Worm (Caenorhabditis elegans) whole organism, L4 larva: Measurements from ENCODE around the gene str-129.

Experiments
- F10B5.3 ChIP-seq: sonication (generic microtip); optimal IDR thresholded peaks from 2 replicates; lab custom pipeline; 2016; ENCODE audit warnings: mild to moderate bottlenecking, missing genetic modification characterization, missing compliant biosample characterization
- F49E8.2 ChIP-seq: sonication (generic microtip); optimal IDR thresholded peaks from 2 replicates; lab custom pipeline; 2016; ENCODE audit warnings: missing compliant biosample characterization, mild to moderate bottlenecking, missing genetic modification characterization, borderline replicate concordance
- R02D3.7 ChIP-seq: fragments of 150-350 bp; sonication (generic microtip); optimal IDR thresholded peaks from 3 replicates; lab custom pipeline; 2014; ENCODE audit warnings: missing biosample characterization, missing genetic modification characterization
- Y5F2A.4 ChIP-seq: fragments of 200-800 bp; sonication (Bioruptor generic); optimal IDR thresholded peaks from 2 replicates; lab custom pipeline; 2018; ENCODE audit warnings: mild to moderate bottlenecking, missing genetic modification characterization, missing compliant biosample characterization
- ZK337.2 ChIP-seq: fragments of 200-800 bp; sonication (Bioruptor generic); IDR thresholded peaks from 2 replicates; pipeline ENCODE4 v1.3.6; 2022; ENCODE audit warnings: missing genetic modification reagents, missing genetic modification characterization, missing compliant biosample characterization
- aha-1 ChIP-seq: fragments of 150-350 bp; peaks from one replicate; lab custom pipeline; 2014; ENCODE audit warnings: missing biosample characterization, missing genetic modification characterization
- ama-1 ChIP-seq: fragments of 150-350 bp; optimal IDR thresholded peaks from 2 replicates; lab custom pipeline; 2014; ENCODE audit warnings: inconsistent platforms, mixed read lengths
- ceh-82 ChIP-seq: sonication (generic microtip); optimal IDR thresholded peaks from 2 replicates; lab custom pipeline; 2017; ENCODE audit warnings: missing biosample characterization, missing genetic modification characterization
- ctbp-1 ChIP-seq: fragments of 200-800 bp; sonication (Bioruptor generic); IDR thresholded peaks from 2 replicates; pipeline ENCODE4 v1.3.6; 2022; ENCODE audit warnings: missing genetic modification reagents, missing genetic modification characterization, missing compliant biosample characterization
- fos-1 ChIP-seq: fragments of 150-350 bp; optimal IDR thresholded peaks from 2 replicates; lab custom pipeline; 2014; ENCODE audit warnings: missing biosample characterization, missing genetic modification characterization
- hlh-30 ChIP-seq: sonication (generic microtip); optimal IDR thresholded peaks from 2 replicates; lab custom pipeline; 2017; ENCODE audit warnings: antibody characterized with exemption, mild to moderate bottlenecking, missing genetic modification characterization, missing compliant biosample characterization; ENCODE audit not compliant: insufficient read depth
- hmg-1.1 ChIP-seq: fragments of 200-800 bp; sonication (Bioruptor generic); IDR thresholded peaks from 2 replicates; pipeline ENCODE4 v1.3.6; 2022; ENCODE audit warnings: missing genetic modification reagents, missing genetic modification characterization, missing compliant biosample characterization
- jun-1 ChIP-seq: fragments of 150-350 bp; optimal IDR thresholded peaks from 2 replicates; lab custom pipeline; 2014; ENCODE audit warnings: missing biosample characterization, missing genetic modification reagents, missing genetic modification characterization
- lin-29 ChIP-seq: fragments of 200-800 bp; sonication (Bioruptor generic); IDR thresholded peaks from 2 replicates; pipeline ENCODE4 v1.3.6; 2022; ENCODE audit warnings: missing genetic modification reagents, missing genetic modification characterization, missing compliant biosample characterization
- lin-39 ChIP-seq: fragments of 150-350 bp; optimal IDR thresholded peaks from 2 replicates; lab custom pipeline; 2014; ENCODE audit warnings: missing biosample characterization, missing genetic modification reagents, missing genetic modification characterization
- lir-3 ChIP-seq: sonication (generic microtip); optimal IDR thresholded peaks from 2 replicates; lab custom pipeline; 2016; ENCODE audit warnings: mild to moderate bottlenecking, missing genetic modification characterization, missing compliant biosample characterization
- lsy-2 ChIP-seq, 2 experiments: fragments of 150-350 bp in 1 of 2; sonication (generic microtip) in 1 of 2; optimal IDR thresholded peaks; 2 replicates each; lab custom pipeline; 2014 to 2017; ENCODE audit warnings: missing biosample characterization in 2 of 2, missing genetic modification characterization in 2 of 2
- mdt-29 ChIP-seq: fragments of 200-800 bp; sonication (Bioruptor generic); IDR thresholded peaks from 2 replicates; pipeline ENCODE4 v1.3.6; 2022; ENCODE audit warnings: missing genetic modification reagents, missing genetic modification characterization, missing compliant biosample characterization
- nhr-11 ChIP-seq: fragments of 150-350 bp; optimal IDR thresholded peaks from 2 replicates; lab custom pipeline; 2014; ENCODE audit warnings: missing biosample characterization, missing genetic modification characterization
- nhr-111 ChIP-seq: fragments of 200-800 bp; sonication (Bioruptor generic); optimal IDR thresholded peaks from 2 replicates; lab custom pipeline; 2018; ENCODE audit warnings: mild to moderate bottlenecking, missing genetic modification characterization, missing compliant biosample characterization
- nhr-237 ChIP-seq: sonication (generic microtip); optimal IDR thresholded peaks from 2 replicates; lab custom pipeline; 2017; ENCODE audit warnings: missing biosample characterization, missing genetic modification characterization
- nhr-41 ChIP-seq: fragments of 200-800 bp; sonication (Bioruptor generic); IDR thresholded peaks from 2 replicates; pipeline ENCODE4 v1.3.6; 2022; ENCODE audit warnings: missing genetic modification reagents, missing genetic modification characterization, missing compliant biosample characterization
- nhr-6 ChIP-seq: fragments of 150-350 bp; optimal IDR thresholded peaks from 2 replicates; lab custom pipeline; 2014; ENCODE audit warnings: missing biosample characterization, missing genetic modification characterization
- pqm-1 ChIP-seq: sonication (generic microtip); optimal IDR thresholded peaks from 2 replicates; lab custom pipeline; 2017; ENCODE audit warnings: missing biosample characterization, missing genetic modification characterization
- rbr-2 ChIP-seq: sonication (generic microtip); optimal IDR thresholded peaks from 2 replicates; lab custom pipeline; 2016; ENCODE audit warnings: missing genotype, missing genetic modification characterization, missing compliant biosample characterization
- saeg-2 ChIP-seq: fragments of 200-800 bp; sonication (Bioruptor generic); IDR thresholded peaks from 2 replicates; pipeline ENCODE4 v1.3.6; 2022; ENCODE audit warnings: missing genetic modification reagents, missing genetic modification characterization, missing compliant biosample characterization
- sdz-12 ChIP-seq: fragments of 200-800 bp; sonication (Bioruptor generic); optimal IDR thresholded peaks from 2 replicates; lab custom pipeline; 2018; ENCODE audit warnings: mild to moderate bottlenecking, missing genetic modification characterization, missing compliant biosample characterization
- snpc-1.2 ChIP-seq: fragments of 200-800 bp; sonication (Bioruptor generic); IDR thresholded peaks from 2 replicates; pipeline ENCODE4 v1.3.6; 2022; ENCODE audit warnings: missing genetic modification reagents, missing genetic modification characterization, missing compliant biosample characterization
- tra-1 ChIP-seq: fragments of 200-800 bp; sonication (Bioruptor generic); IDR thresholded peaks from 2 replicates; pipeline ENCODE4 v1.3.6; 2022; ENCODE audit warnings: missing genetic modification reagents, missing genetic modification characterization, missing compliant biosample characterization
- zfp-2 ChIP-seq: sonication (generic microtip); optimal IDR thresholded peaks from 2 replicates; lab custom pipeline; 2016; ENCODE audit warnings: mild to moderate bottlenecking, missing genetic modification characterization, missing compliant biosample characterization
- zip-11 ChIP-seq: fragments of 200-800 bp; sonication (Bioruptor generic); IDR thresholded peaks from 2 replicates; pipeline ENCODE4 v1.3.6; 2022; ENCODE audit warnings: missing genetic modification characterization, missing compliant biosample characterization
- ztf-11 ChIP-seq: fragments of 150-350 bp; optimal IDR thresholded peaks from 2 replicates; lab custom pipeline; 2014; ENCODE audit warnings: missing biosample characterization, missing genetic modification characterization

str-129 gene

DNA sequence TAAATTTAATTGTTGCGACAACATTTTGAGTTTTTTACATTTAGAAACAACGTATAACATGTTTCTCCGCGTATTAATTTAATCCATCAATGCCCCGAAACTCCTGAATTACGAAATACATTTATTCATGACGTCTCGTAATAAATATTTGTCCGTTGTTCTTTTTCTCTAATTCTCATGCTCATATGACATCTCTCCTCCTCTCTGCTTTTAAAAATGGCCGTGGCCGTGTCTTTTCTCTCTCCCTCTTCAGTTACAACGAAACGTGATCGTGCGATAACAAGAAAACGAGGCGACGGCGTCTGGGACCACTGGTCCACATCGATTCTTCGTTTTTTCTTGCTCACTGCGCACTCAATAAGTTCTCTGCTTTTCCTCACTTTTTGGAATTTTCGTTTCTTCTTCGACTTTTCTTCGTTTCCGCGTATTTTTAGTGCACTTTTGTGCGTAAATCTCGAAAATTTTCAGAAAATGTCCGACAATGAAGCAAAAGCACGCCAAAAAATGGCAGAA is 37.9 kb upstream of the str-129 start, which contains the start of gene snap-1 (continued):
- no peak for TF ChIP-seq F10B5.3
- no peak for TF ChIP-seq jun-1

DNA sequence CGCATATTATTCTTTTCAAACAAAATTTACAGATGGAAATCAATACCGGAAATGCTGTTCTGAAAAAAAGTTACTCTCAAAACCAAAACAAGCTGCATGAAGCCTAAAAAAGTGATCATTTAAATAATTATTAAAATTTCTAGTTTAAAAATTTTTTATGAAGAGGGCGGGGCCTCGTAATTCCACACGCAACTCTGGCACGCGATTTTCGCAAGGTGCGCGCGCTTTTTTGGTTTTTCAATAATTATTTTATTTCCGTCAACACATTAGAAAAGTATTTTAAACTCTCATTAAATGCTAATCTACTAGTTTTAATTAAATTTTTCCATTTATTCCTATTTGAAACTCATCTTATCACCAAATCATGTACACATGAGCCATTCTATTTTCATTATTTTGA is 37.4 kb upstream of the str-129 start:
- no peak for TF ChIP-seq rbr-2 (tag; lab: Kevin White, UChicago)
- TF ChIP-seq snpc-1.2 (GFP tag; lab: Robert Waterston, UW): no peak
- no peak for TF ChIP-seq zfp-2 (tag; lab: Kevin White, UChicago)
- TF ChIP-seq ctbp-1: no peak
- no peak for TF ChIP-seq nhr-41 (GFP tag; lab: Robert Waterston, UW)
- no peak for TF ChIP-seq fos-1 (tag; lab: Kevin White, UChicago)
- TF ChIP-seq aha-1 (tag; lab: Kevin White, UChicago): no peak
- no peak for TF ChIP-seq hlh-30 (tag; lab: Kevin White, UChicago)
- no peak for TF ChIP-seq pqm-1 (tag; lab: Kevin White, UChicago)
- TF ChIP-seq ama-1 (lab: Kevin White, UChicago): no peak

DNA sequence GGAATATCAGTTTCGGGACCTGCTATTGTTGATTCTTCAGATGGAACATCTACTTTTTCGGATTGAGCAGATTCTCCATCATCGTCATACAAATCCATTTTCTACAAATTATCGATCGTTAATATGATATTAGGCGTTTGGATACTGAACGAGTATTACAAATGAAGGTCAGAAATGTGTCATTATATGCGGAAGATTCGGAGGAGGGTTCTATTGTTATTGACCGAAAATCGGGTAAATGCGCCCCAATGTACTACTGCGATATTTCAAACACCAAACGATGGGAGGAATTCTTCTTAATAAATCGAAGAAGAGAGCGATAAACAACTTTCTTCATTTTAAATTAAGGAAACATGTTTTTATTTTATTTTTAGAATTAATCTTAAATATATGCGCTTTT is 37.0 kb upstream of the str-129 start, which contains the start of gene spr-1:
Gene spr-1 (minus strand): TSS at position 101 of the 400 bp plus-strand sequence.
- TF ChIP-seq hmg-1.1 (no peak), saeg-2 (GFP tag; lab: Robert Waterston, UW) (no peak), ceh-82 (tag; lab: Kevin White, UChicago) (no peak), zfp-2 (tag; lab: Kevin White, UChicago) (no peak), nhr-6 (tag; lab: Kevin White, UChicago) (no peak), tra-1 (GFP tag; lab: Robert Waterston, UW) (no peak), lsy-2 (tag; optimal IDR thresholded peaks at IDR 0.05; lab: Kevin White, UChicago) (no peak), lin-39 (tag; lab: Kevin White, UChicago) (no peak), Y5F2A.4 (GFP tag; lab: Kevin White, UChicago) (no peak), ZK337.2 (no peak), nhr-11 (tag; lab: Kevin White, UChicago) (no peak), zip-11 (GFP tag; lab: Robert Waterston, UW) (no peak), ztf-11 (no peak), lin-29 (GFP tag; lab: Robert Waterston, UW) (no peak), F49E8.2 (tag; lab: Kevin White, UChicago) (no peak), lir-3 (tag; lab: Kevin White, UChicago) (no peak)

DNA sequence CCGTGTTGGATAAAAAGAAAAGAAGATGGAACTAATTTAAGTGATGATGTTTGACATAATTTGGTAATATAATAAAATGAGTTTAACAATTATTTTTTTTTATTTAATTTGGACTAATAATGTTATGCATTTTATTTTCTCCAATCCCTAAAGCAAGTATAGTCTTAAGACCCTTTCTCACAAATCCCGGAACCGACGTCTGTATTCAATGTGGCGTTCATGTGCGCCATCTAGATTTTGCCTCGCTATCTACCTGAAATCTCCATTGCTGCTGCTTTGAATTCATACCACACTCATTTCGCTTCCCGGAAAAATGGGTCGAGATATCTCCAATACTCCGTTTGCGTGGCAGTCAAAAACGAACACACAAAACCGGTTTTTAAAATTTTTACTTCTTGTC is 31.1 kb upstream of the str-129 start, which contains the start of gene D1014.5:
Gene D1014.5 (plus strand): TSS at position 301 of the 400 bp plus-strand sequence.
- TF ChIP-seq ztf-11 (no peak), aha-1 (tag; lab: Kevin White, UChicago) (peak; percentile 10)

DNA sequence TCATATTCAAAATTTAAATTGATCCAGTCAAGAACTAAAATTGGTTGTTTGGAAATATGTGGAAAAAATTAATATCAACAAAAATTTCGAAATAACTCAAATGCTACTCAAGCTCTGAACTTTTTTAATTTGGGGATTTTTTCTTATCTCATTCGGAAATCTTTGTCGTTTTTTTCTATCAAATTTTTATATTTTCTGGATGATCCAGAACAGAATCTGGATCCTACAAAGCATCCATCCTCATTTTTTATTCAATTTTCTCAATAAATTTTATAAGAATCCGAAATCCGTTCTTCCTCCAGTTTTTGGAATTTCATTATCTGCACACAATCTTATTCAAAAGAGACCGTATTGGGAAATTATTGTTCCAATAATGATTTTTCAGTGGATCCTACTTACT is 28.6 kb upstream of the str-129 start, which contains the start of gene D1014.6:
Gene D1014.6 (plus strand): TSS at position 301 of the 400 bp plus-strand sequence.
- no peak for TF ChIP-seq zip-11 (GFP tag; lab: Robert Waterston, UW)
- TF ChIP-seq sdz-12 (GFP tag; lab: Kevin White, UChicago): no peak
- TF ChIP-seq mdt-29 (GFP tag; lab: Robert Waterston, UW): no peak
- TF ChIP-seq nhr-111 (GFP tag; lab: Kevin White, UChicago): no peak
- TF ChIP-seq ctbp-1: no peak
- no peak for TF ChIP-seq fos-1 (tag; lab: Kevin White, UChicago)
- no peak for TF ChIP-seq jun-1
- TF ChIP-seq nhr-237 (tag; lab: Kevin White, UChicago): no peak
- no peak for TF ChIP-seq lsy-2 (tag; optimal IDR thresholded peaks at IDR 0.05; lab: Kevin White, UChicago)
- no peak for TF ChIP-seq tra-1 (GFP tag; lab: Robert Waterston, UW)
- TF ChIP-seq zfp-2 (tag; lab: Kevin White, UChicago): no peak
- TF ChIP-seq R02D3.7: no peak
